Worm (Caenorhabditis elegans): ENCODE results near the gene F23H12.5.

DNA sequence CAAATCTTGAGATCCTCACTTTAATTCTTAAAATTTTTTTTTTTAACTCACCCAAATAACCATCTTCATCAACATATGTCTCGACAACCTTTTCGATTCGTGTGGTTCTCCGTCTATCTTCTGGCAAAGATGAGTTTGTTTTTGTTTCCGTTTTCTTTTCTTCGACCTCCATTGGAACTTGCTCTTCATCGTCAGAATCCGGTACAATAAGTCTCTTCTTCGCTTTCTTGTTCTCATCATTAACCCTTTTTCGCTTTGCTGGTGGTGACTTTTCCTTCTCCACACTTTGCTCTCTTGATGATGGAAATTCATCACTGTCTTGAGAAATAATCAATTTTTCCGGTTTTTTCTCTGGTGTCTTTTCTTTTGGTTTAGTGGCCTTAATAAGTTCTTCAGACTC, 42.4 kb upstream of the F23H12.5 start:
- TF ChIP-seq elt-1 (tag; optimal IDR thresholded peaks at IDR 0.05; ENCODE audit: borderline replicate concordance, insufficient read depth) = no peak
- no peak for TF ChIP-seq nhr-76 (tag; optimal IDR thresholded peaks at IDR 0.05)
- TF ChIP-seq ceh-83 (GFP tag; optimal IDR thresholded peaks at IDR 0.05) = no peak
- no peak for TF ChIP-seq hlh-1 (tag; optimal IDR thresholded peaks at IDR 0.05)
- no peak for TF ChIP-seq nhr-12 (tag; optimal IDR thresholded peaks at IDR 0.05)
- no peak for TF ChIP-seq nhr-237 (tag; optimal IDR thresholded peaks at IDR 0.05)
- TF ChIP-seq pha-4 (tag; optimal IDR thresholded peaks at IDR 0.05) = no peak
- no peak for TF ChIP-seq snpc-4 (tag; optimal IDR thresholded peaks at IDR 0.05)

Measured in whole organism, mixed stage, embryonic.